Fruit fly (Drosophila melanogaster): ENCODE data around the gene Blos3.
A peak's percentile ranks its signal among the peaks of the same experiment; 100 is the strongest.

Gene Blos3

dm6 chr3L:18848436-18848835 lies 21.6 kb upstream of the Blos3 start (continued):
- no peak for TF ChIP-seq wor (GFP tag; IDR thresholded peaks at IDR 0.05)
- peak; percentile 17 for TF ChIP-seq CG8281 (tag; optimal IDR thresholded peaks at IDR 0.05)
- peak; percentile 62 for TF ChIP-seq CG15696 (tag; optimal IDR thresholded peaks at IDR 0.05)
- TF ChIP-seq Jarid2 (GFP tag; optimal IDR thresholded peaks at IDR 0.05), result peak; percentile 65
- peak; percentile 82; the same call in 1 of the 2 replicates for TF ChIP-seq vvl (GFP tag; IDR thresholded peaks at IDR 0.05)
- TF ChIP-seq sens (GFP tag), result peak; percentile 95
- TF ChIP-seq Spps (tag; optimal IDR thresholded peaks at IDR 0.05), result peak; percentile 37
- TF ChIP-seq chn (GFP tag; optimal IDR thresholded peaks at IDR 0.05), result peak; percentile 76
- TF ChIP-seq CG17361 (GFP tag; IDR thresholded peaks at IDR 0.05), result peak; percentile 63; the same call in 1 of the 3 replicates
- peak; percentile 36 for TF ChIP-seq CG17912 (GFP tag; optimal IDR thresholded peaks at IDR 0.05)
- TF ChIP-seq CG18764 (GFP tag; optimal IDR thresholded peaks at IDR 0.05), result peak; percentile 48
- TF ChIP-seq Xbp1 (GFP tag; optimal IDR thresholded peaks at IDR 0.05), result peak; percentile 84
- TF ChIP-seq CG8089 (GFP tag; optimal IDR thresholded peaks at IDR 0.05), result peak; percentile 67
- peak; percentile 22 for TF ChIP-seq crc (GFP tag; optimal IDR thresholded peaks at IDR 0.05)
- TF ChIP-seq CG15601 (tag; optimal IDR thresholded peaks at IDR 0.05), result peak; percentile 74
- no peak for TF ChIP-seq Sox102F (GFP tag; optimal IDR thresholded peaks at IDR 0.05)
- TF ChIP-seq vfl (GFP tag; optimal IDR thresholded peaks at IDR 0.05), result peak; percentile 43
- peak; percentile 63 for TF ChIP-seq CG1529 (GFP tag; optimal IDR thresholded peaks at IDR 0.05)
- TF ChIP-seq Ets97D (GFP tag; optimal IDR thresholded peaks at IDR 0.05), result peak; percentile 48
- TF ChIP-seq Hey (tag; optimal IDR thresholded peaks at IDR 0.05), result no peak
- TF ChIP-seq bowl (GFP tag; IDR thresholded peaks at IDR 0.05), result no peak; the same call in 1 of the 2 replicates
- no peak for TF ChIP-seq toy (GFP tag; IDR thresholded peaks at IDR 0.05)
- no peak for TF ChIP-seq bbx (GFP tag; IDR thresholded peaks at IDR 0.05; ENCODE audit: partially characterized antibody)
- TF ChIP-seq CG15479 (GFP tag; optimal IDR thresholded peaks at IDR 0.05), result no peak
- TF ChIP-seq Drgx (GFP tag; IDR thresholded peaks at IDR 0.05), result no peak
- no peak; the same call in 2 of the 3 replicates for TF ChIP-seq zfh1 (GFP tag; IDR thresholded peaks at IDR 0.05)
- no peak for TF ChIP-seq CG31388 (GFP tag; optimal IDR thresholded peaks at IDR 0.05)
- peak; percentile 81 for TF ChIP-seq Bgb (GFP tag; IDR thresholded peaks at IDR 0.05; ENCODE audit: partially characterized antibody)
- TF ChIP-seq CG6175 (GFP tag; IDR thresholded peaks at IDR 0.05), result no peak
- TF ChIP-seq ERR (GFP tag; optimal IDR thresholded peaks at IDR 0.05), result peak; percentile 16
- TF ChIP-seq Ravus (GFP tag; IDR thresholded peaks at IDR 0.05), result no peak
- TF ChIP-seq Taf1 (GFP tag; IDR thresholded peaks at IDR 0.05), result no peak
- TF ChIP-seq Nf-YB (GFP tag; optimal IDR thresholded peaks at IDR 0.05), result peak; percentile 46
- TF ChIP-seq zfh2 (GFP tag; optimal IDR thresholded peaks at IDR 0.05), result peak; percentile 62
- no peak for TF ChIP-seq CG12071 (GFP tag; optimal IDR thresholded peaks at IDR 0.05)
- TF ChIP-seq CG9876 (GFP tag; optimal IDR thresholded peaks at IDR 0.05), result peak; percentile 55
- no peak for TF ChIP-seq CG2889 (GFP tag; IDR thresholded peaks at IDR 0.05)
- TF ChIP-seq CG4404 (GFP tag; IDR thresholded peaks at IDR 0.05), result no peak
- peak; percentile 54 for TF ChIP-seq CG3281 (GFP tag; optimal IDR thresholded peaks at IDR 0.05)
- peak; percentile 41 for TF ChIP-seq CG1792 (GFP tag; optimal IDR thresholded peaks at IDR 0.05)
- TF ChIP-seq CG11398 (GFP tag; optimal IDR thresholded peaks at IDR 0.05), result peak; percentile 70
- no peak for TF ChIP-seq jigr1 (GFP tag; IDR thresholded peaks at IDR 0.05)
- no peak for TF ChIP-seq MBD-R2 (GFP tag; IDR thresholded peaks at IDR 0.05)
- peak; percentile 56 for TF ChIP-seq CG13287 (GFP tag; IDR thresholded peaks at IDR 0.05; ENCODE audit: partially characterized antibody)
- TF ChIP-seq phol (tag; optimal IDR thresholded peaks at IDR 0.05), result peak; percentile 66
- TF ChIP-seq chif (GFP tag; optimal IDR thresholded peaks at IDR 0.05), result peak; percentile 59 to 84
- TF ChIP-seq CG9932 (GFP tag; IDR thresholded peaks at IDR 0.05), result no peak
- peak; percentile 67; the same call in 2 of the 3 replicates for TF ChIP-seq dysf (GFP tag; IDR thresholded peaks at IDR 0.05)
- TF ChIP-seq dpn (GFP tag; optimal IDR thresholded peaks at IDR 0.05), result peak; percentile 72 to 75
- TF ChIP-seq CG34422 (GFP tag; IDR thresholded peaks at IDR 0.05), result no peak; the same call in 2 of the 3 replicates
- TF ChIP-seq CG3065 (GFP tag; optimal IDR thresholded peaks at IDR 0.05), result peak; percentile 32
- peak; percentile 52 for TF ChIP-seq CG2120 (GFP tag; optimal IDR thresholded peaks at IDR 0.05)
